Fruit fly (Drosophila melanogaster) whole organism, prepupa: ENCODE results near the gene Ctr1A.

ENCODE experiments used
- Blimp-1 ChIP-seq: fragments of 200-800 bp; sonication (Bioruptor generic); optimal IDR thresholded peaks from 3 replicates; lab custom pipeline; 2017; ENCODE audit warnings: missing biosample characterization, missing genetic modification characterization, mild to moderate bottlenecking, moderate library complexity, missing genetic modification reagents
- CG10631 ChIP-seq: fragments of 200-800 bp; sonication (Bioruptor generic); optimal IDR thresholded peaks from 2 replicates; lab custom pipeline; 2016; ENCODE audit warnings: missing biosample characterization, missing genetic modification characterization
- CG10669 ChIP-seq: fragments of 200-800 bp; sonication (Bioruptor generic); optimal IDR thresholded peaks from 3 replicates; lab custom pipeline; 2018; ENCODE audit warnings: missing biosample characterization, mild to moderate bottlenecking, missing genetic modification characterization, moderate library complexity
- CG11294 ChIP-seq: fragments of 200-800 bp; sonication (Bioruptor generic); IDR thresholded peaks from 2 replicates; pipeline ENCODE4 v1.3.6; 2022; ENCODE audit warnings: missing biosample characterization, missing genetic modification characterization
- CG11762 ChIP-seq: fragments of 200-800 bp; sonication (Bioruptor generic); optimal IDR thresholded peaks from 3 replicates; lab custom pipeline; 2016; ENCODE audit warnings: missing biosample characterization, missing genetic modification characterization; ENCODE audit not compliant: insufficient read depth
- CG15336 ChIP-seq: fragments of 200-800 bp; sonication (Bioruptor generic); IDR thresholded peaks from 2 replicates; pipeline ENCODE4 v1.3.6; 2022; ENCODE audit warnings: missing biosample characterization, missing genetic modification characterization
- CG3032 ChIP-seq: fragments of 200-800 bp; optimal IDR thresholded peaks from 2 replicates; lab custom pipeline; 2019; ENCODE audit warnings: missing biosample characterization, mild to moderate bottlenecking, missing genetic modification characterization, moderate library complexity
- CG32006 ChIP-seq: fragments of 200-800 bp; sonication (Bioruptor generic); optimal IDR thresholded peaks from 3 replicates; lab custom pipeline; 2017; ENCODE audit warnings: missing biosample characterization, mild to moderate bottlenecking, missing genetic modification characterization
- CG34406 ChIP-seq: fragments of 200-800 bp; sonication (Bioruptor generic); optimal IDR thresholded peaks from 3 replicates; lab custom pipeline; 2016; ENCODE audit warnings: missing biosample characterization, missing genetic modification characterization
- CG3919 ChIP-seq: fragments of 200-800 bp; sonication (Bioruptor generic); optimal IDR thresholded peaks from 3 replicates; lab custom pipeline; 2016; ENCODE audit warnings: missing biosample characterization, missing genetic modification characterization
- CG4318 ChIP-seq: fragments of 200-800 bp; sonication (Bioruptor generic); optimal IDR thresholded peaks from 3 replicates; lab custom pipeline; 2017; ENCODE audit warnings: missing biosample characterization, mild to moderate bottlenecking, missing genetic modification characterization
- CG6163 ChIP-seq: fragments of 200-800 bp; sonication (Bioruptor generic); IDR thresholded peaks from 3 replicates; pipeline ENCODE4 v1.3.6; 2022; ENCODE audit warnings: missing biosample characterization, missing genetic modification characterization
- CG6276 ChIP-seq: fragments of 200-800 bp; sonication (Bioruptor generic); optimal IDR thresholded peaks from 2 replicates; lab custom pipeline; 2017; ENCODE audit warnings: missing biosample characterization, mild to moderate bottlenecking, missing genetic modification characterization
- CG6792 ChIP-seq: fragments of 200-800 bp; sonication (Bioruptor generic); optimal IDR thresholded peaks from 3 replicates; lab custom pipeline; 2016; ENCODE audit warnings: missing biosample characterization, missing genetic modification characterization
- CG6808 ChIP-seq: fragments of 200-800 bp; sonication (Bioruptor generic); optimal IDR thresholded peaks from 3 replicates; lab custom pipeline; 2017; ENCODE audit warnings: missing biosample characterization, missing genetic modification characterization, mild to moderate bottlenecking, moderate library complexity, missing genetic modification reagents
- CG6854 ChIP-seq: fragments of 200-800 bp; sonication (Bioruptor generic); optimal IDR thresholded peaks from 2 replicates; lab custom pipeline; 2017; ENCODE audit warnings: missing biosample characterization, mild to moderate bottlenecking, missing genetic modification characterization
- CG8319 ChIP-seq: fragments of 200-800 bp; sonication (Bioruptor generic); optimal IDR thresholded peaks from 3 replicates; lab custom pipeline; 2016; ENCODE audit warnings: missing biosample characterization, missing genetic modification characterization
- CG8632 ChIP-seq: fragments of 200-800 bp; sonication (Bioruptor generic); optimal IDR thresholded peaks from 3 replicates; lab custom pipeline; 2016; ENCODE audit warnings: missing biosample characterization, missing genetic modification characterization
- CG9139 ChIP-seq: fragments of 200-800 bp; sonication (Bioruptor generic); optimal IDR thresholded peaks from 3 replicates; lab custom pipeline; 2017; ENCODE audit warnings: missing biosample characterization, mild to moderate bottlenecking, missing genetic modification characterization
- Eip78C ChIP-seq: fragments of 200-800 bp; sonication (Bioruptor generic); peaks from one replicate; lab custom pipeline; 2016; ENCODE audit warnings: missing biosample characterization, missing genetic modification characterization
- Eip93F ChIP-seq: fragments of 200-800 bp; sonication (Bioruptor generic); optimal IDR thresholded peaks from 2 replicates; lab custom pipeline; 2016; ENCODE audit warnings: missing biosample characterization, mild to moderate bottlenecking, missing genetic modification characterization
- Ets21C ChIP-seq: fragments of 200-800 bp; sonication (Bioruptor generic); optimal IDR thresholded peaks from 3 replicates; lab custom pipeline; 2016; ENCODE audit warnings: missing biosample characterization, missing genetic modification characterization
- Ets96B ChIP-seq: fragments of 200-800 bp; optimal IDR thresholded peaks from 2 replicates; lab custom pipeline; 2019; ENCODE audit warnings: missing biosample characterization, mild to moderate bottlenecking, missing genetic modification characterization, moderate library complexity
- Gug ChIP-seq: fragments of 200-800 bp; sonication (Bioruptor generic); IDR thresholded peaks from 2 replicates; pipeline ENCODE4 v1.3.6; 2022; ENCODE audit warnings: missing biosample characterization, missing genetic modification characterization
- Hr38 ChIP-seq: sonication (Bioruptor generic); optimal IDR thresholded peaks from 2 replicates; lab custom pipeline; 2016; ENCODE audit warnings: missing biosample characterization, missing genetic modification characterization
- Hr4 ChIP-seq: fragments of 200-800 bp; sonication (Bioruptor generic); optimal IDR thresholded peaks from 3 replicates; lab custom pipeline; 2016; ENCODE audit warnings: missing biosample characterization, missing genetic modification characterization
- Met ChIP-seq: fragments of 200-800 bp; sonication (Bioruptor generic); optimal IDR thresholded peaks from 3 replicates; lab custom pipeline; 2016; ENCODE audit warnings: missing biosample characterization, missing genetic modification characterization
- OdsH ChIP-seq: fragments of 200-800 bp; sonication (Bioruptor generic); optimal IDR thresholded peaks from 3 replicates; lab custom pipeline; 2016; ENCODE audit warnings: missing biosample characterization, missing genetic modification characterization
- Sox15 ChIP-seq: fragments of 200-800 bp; sonication (Bioruptor generic); optimal IDR thresholded peaks from 3 replicates; lab custom pipeline; 2016; ENCODE audit warnings: missing biosample characterization, missing genetic modification characterization
- achi ChIP-seq: fragments of 200-800 bp; sonication (Bioruptor generic); optimal IDR thresholded peaks from 3 replicates; lab custom pipeline; 2016; ENCODE audit warnings: missing biosample characterization, missing genetic modification characterization
- dac ChIP-seq: fragments of 200-800 bp; sonication (Bioruptor generic); optimal IDR thresholded peaks from 2 replicates; lab custom pipeline; 2017; ENCODE audit warnings: missing biosample characterization, mild to moderate bottlenecking, missing genetic modification characterization
- eg ChIP-seq: fragments of 200-800 bp; sonication (Bioruptor generic); IDR thresholded peaks from 3 replicates; pipeline ENCODE4 v1.3.6; 2022; ENCODE audit warnings: missing biosample characterization, missing genetic modification characterization
- esn ChIP-seq: fragments of 200-800 bp; sonication (Bioruptor generic); optimal IDR thresholded peaks from 2 replicates; lab custom pipeline; 2016; ENCODE audit warnings: missing biosample characterization, mild to moderate bottlenecking, missing genetic modification characterization, moderate library complexity
- fd59A ChIP-seq: fragments of 200-800 bp; sonication (Bioruptor generic); optimal IDR thresholded peaks from 2 replicates; lab custom pipeline; 2017; ENCODE audit warnings: missing biosample characterization, mild to moderate bottlenecking, missing genetic modification characterization, missing genetic modification reagents
- fd85E ChIP-seq: fragments of 200-800 bp; sonication (Bioruptor generic); optimal IDR thresholded peaks from 3 replicates; lab custom pipeline; 2016; ENCODE audit warnings: missing biosample characterization, missing genetic modification characterization
- fkh ChIP-seq: fragments of 200-800 bp; sonication (Bioruptor generic); optimal IDR thresholded peaks from 3 replicates; lab custom pipeline; 2017; ENCODE audit warnings: missing biosample characterization, mild to moderate bottlenecking, missing genetic modification characterization, moderate library complexity
- lz ChIP-seq: fragments of 200-800 bp; sonication (Bioruptor generic); optimal IDR thresholded peaks from 3 replicates; lab custom pipeline; 2016; ENCODE audit warnings: missing biosample characterization, missing genetic modification characterization
- net ChIP-seq: fragments of 200-800 bp; sonication (Bioruptor generic); optimal IDR thresholded peaks from 3 replicates; lab custom pipeline; 2016; ENCODE audit warnings: missing biosample characterization, missing genetic modification characterization
- pdm3 ChIP-seq: fragments of 200-800 bp; sonication (Bioruptor generic); optimal IDR thresholded peaks from 3 replicates; lab custom pipeline; 2016; ENCODE audit warnings: missing biosample characterization, missing genetic modification characterization
- salr ChIP-seq, 2 experiments: fragments of 200-800 bp; sonication (Bioruptor generic); optimal IDR thresholded peaks; 3 replicates each; lab custom pipeline; 2016 to 2018; ENCODE audit warnings: missing biosample characterization in 2 of 2, missing genetic modification characterization in 2 of 2, mild to moderate bottlenecking in 1 of 2
- spab ChIP-seq: fragments of 200-800 bp; sonication (Bioruptor generic); optimal IDR thresholded peaks from 2 replicates; lab custom pipeline; 2017; ENCODE audit warnings: missing biosample characterization, mild to moderate bottlenecking, missing genetic modification characterization, missing genetic modification reagents
- ss ChIP-seq, 2 experiments: fragments of 200-800 bp; sonication (Bioruptor generic); optimal IDR thresholded peaks; 2 replicates in 1 of 2; 3 replicates in 1 of 2; lab custom pipeline; 2017 to 2018; ENCODE audit warnings: mild to moderate bottlenecking in 2 of 2, missing biosample characterization in 2 of 2, missing genetic modification characterization in 2 of 2, moderate library complexity in 1 of 2
- svp ChIP-seq: fragments of 200-800 bp; sonication (Bioruptor generic); peaks from one replicate; lab custom pipeline; 2016; ENCODE audit warnings: missing biosample characterization, missing genetic modification characterization
- topi ChIP-seq: fragments of 200-800 bp; sonication (Bioruptor generic); optimal IDR thresholded peaks from 3 replicates; lab custom pipeline; 2016; ENCODE audit warnings: missing biosample characterization, missing genetic modification characterization

Ctr1A gene

dm6 chrX:6631885-6632284 is 29.6 kb upstream of the Ctr1A start (continued):
- TF ChIP-seq salr (GFP tag; optimal IDR thresholded peaks at IDR 0.05; lab: Kevin White, UChicago) (peak in 1 of 2 experiments; percentile 64), CG6276 (GFP tag; lab: Kevin White, UChicago) (peak; percentile 70), CG11294 (no peak), pdm3 (peak; percentile 8), CG34406 (GFP tag; lab: Kevin White, UChicago) (no peak), CG11762 (GFP tag; lab: Kevin White, UChicago) (no peak), CG32006 (GFP tag; lab: Kevin White, UChicago) (peak; percentile 46), CG6854 (GFP tag; lab: Kevin White, UChicago) (no peak), CG10669 (GFP tag; lab: Kevin White, UChicago) (peak; percentile 10), spab (peak; percentile 5), CG8632 (GFP tag; lab: Kevin White, UChicago) (no peak), net (peak; percentile 45), CG3919 (GFP tag; lab: Kevin White, UChicago) (peak; percentile 1), esn (GFP tag; lab: Kevin White, UChicago) (no peak), fd59A (GFP tag; lab: Kevin White, UChicago) (no peak), CG6163 (GFP tag; lab: Robert Waterston, UW) (peak; percentile 84), CG6808 (GFP tag; lab: Kevin White, UChicago) (peak; percentile 54), CG4318 (GFP tag; lab: Kevin White, UChicago) (no peak), topi (no peak), Eip93F (GFP tag; lab: Kevin White, UChicago) (no peak), CG8319 (GFP tag; lab: Kevin White, UChicago) (no peak), Hr4 (GFP tag; lab: Kevin White, UChicago) (no peak), CG15336 (GFP tag; lab: Robert Waterston, UW) (peak; percentile 75), fd85E (GFP tag; lab: Kevin White, UChicago) (no peak), Met (no peak), dac (GFP tag; lab: Kevin White, UChicago) (peak; percentile 2), Ets21C (no peak), Sox15 (no peak)

dm6 chrX:6633659-6634058 is 27.8 kb upstream of the Ctr1A start, which contains the start of gene CG14443:
Gene CG14443, plus strand, starts transcription at chrX:6633959.
- TF ChIP-seq Hr38 (GFP tag; lab: Kevin White, UChicago): no peak

- no peak for TF ChIP-seq CG4318 (GFP tag; lab: Kevin White, UChicago)
- no peak for TF ChIP-seq Eip93F (GFP tag; lab: Kevin White, UChicago)
- TF ChIP-seq fkh (GFP tag; lab: Kevin White, UChicago): peak; percentile 75
- TF ChIP-seq, all 60 proteins: peak for 1
Observed at dm6 chrX:6638123-6638522, 23.3 kb upstream of the Ctr1A start.

- TF ChIP-seq CG6276 (GFP tag; lab: Kevin White, UChicago) (peak; percentile 29), CG9139 (GFP tag; lab: Kevin White, UChicago) (no peak), Ets96B (tag; lab: Kevin White, UChicago) (no peak), CG11762 (GFP tag; lab: Kevin White, UChicago) (no peak), Hr4 (GFP tag; lab: Kevin White, UChicago) (peak; percentile 72), svp (GFP tag; lab: Kevin White, UChicago) (peak; percentile 39), CG10631 (peak; percentile 19), Blimp-1 (GFP tag; lab: Kevin White, UChicago) (no peak), salr (GFP tag; optimal IDR thresholded peaks at IDR 0.05; lab: Kevin White, UChicago) (peak in 1 of 2 experiments; percentile 29), eg (GFP tag; lab: Robert Waterston, UW) (peak; percentile 72; the same call in 2 of the 3 replicates), Eip78C (GFP tag; lab: Kevin White, UChicago) (peak; percentile 72), Met (peak; percentile 26), esn (GFP tag; lab: Kevin White, UChicago) (peak; percentile 18), achi (GFP tag; lab: Kevin White, UChicago) (peak; percentile 36), CG11294 (peak; percentile 24; the same call in 1 of the 2 replicates), Hr38 (GFP tag; lab: Kevin White, UChicago) (no peak), ss (GFP tag; optimal IDR thresholded peaks at IDR 0.05; lab: Kevin White, UChicago) (no peak), Eip93F (GFP tag; lab: Kevin White, UChicago) (no peak), CG4318 (GFP tag; lab: Kevin White, UChicago) (peak; percentile 38), dac (GFP tag; lab: Kevin White, UChicago) (peak; percentile 11), CG3032 (tag; lab: Kevin White, UChicago) (peak; percentile 11), CG32006 (GFP tag; lab: Kevin White, UChicago) (peak; percentile 51), OdsH (GFP tag; lab: Kevin White, UChicago) (peak; percentile 41), Gug (peak; percentile 13; the same call in 1 of the 2 replicates), CG6792 (peak; percentile 10), lz (GFP tag; lab: Kevin White, UChicago) (peak; percentile 44), CG6163 (GFP tag; lab: Robert Waterston, UW) (peak; percentile 79)
Observed at dm6 chrX:6641602-6642001, 19.8 kb upstream of the Ctr1A start.
